Worm (Caenorhabditis elegans) whole organism, L2 larva: ENCODE measurements around the gene clc-32.
A peak's percentile ranks its signal among the peaks of the same experiment; 100 is the strongest.

Experiments
- F13H6.1 ChIP-seq: sonication (generic microtip); optimal IDR thresholded peaks from 2 replicates; lab custom pipeline; 2016; ENCODE audit warnings: missing genetic modification characterization, missing compliant biosample characterization
- R02D3.7 ChIP-seq: fragments of 150-350 bp; optimal IDR thresholded peaks from 2 replicates; lab custom pipeline; 2014; ENCODE audit warnings: missing biosample characterization, missing genetic modification characterization
- Y55F3AM.14 ChIP-seq: fragments of 200-800 bp; sonication (Bioruptor generic); optimal IDR thresholded peaks from 2 replicates; lab custom pipeline; 2018; ENCODE audit warnings: mild to moderate bottlenecking, missing genetic modification characterization, missing compliant biosample characterization
- blmp-1 ChIP-seq: sonication (generic microtip); optimal IDR thresholded peaks from 2 replicates; lab custom pipeline; 2017; ENCODE audit warnings: missing genetic modification characterization, mild to moderate bottlenecking, missing compliant biosample characterization, antibody characterized with exemption, moderate library complexity; ENCODE audit not compliant: insufficient read depth
- ceh-82 ChIP-seq: fragments of 150-350 bp; optimal IDR thresholded peaks from 2 replicates; lab custom pipeline; 2014; ENCODE audit warnings: missing biosample characterization, missing genetic modification characterization
- crh-2 ChIP-seq: sonication (generic microtip); optimal IDR thresholded peaks from 2 replicates; lab custom pipeline; 2017; ENCODE audit warnings: missing biosample characterization, missing genetic modification characterization
- dmd-4 ChIP-seq: sonication (generic microtip); optimal IDR thresholded peaks from 2 replicates; lab custom pipeline; 2017; ENCODE audit warnings: missing biosample characterization, missing genetic modification characterization
- egl-27 ChIP-seq: sonication (generic microtip); optimal IDR thresholded peaks from 3 replicates; lab custom pipeline; 2017; ENCODE audit warnings: missing biosample characterization, missing genetic modification reagents, missing genetic modification characterization
- elt-1 ChIP-seq: fragments of 150-350 bp; optimal IDR thresholded peaks from 2 replicates; lab custom pipeline; 2014; ENCODE audit warnings: missing biosample characterization, missing genetic modification characterization
- fos-1 ChIP-seq: fragments of 150-350 bp; optimal IDR thresholded peaks from 2 replicates; lab custom pipeline; 2014; ENCODE audit warnings: missing biosample characterization, missing genetic modification characterization
- gmeb-1 ChIP-seq: fragments of 150-350 bp; optimal IDR thresholded peaks from 2 replicates; lab custom pipeline; 2014; ENCODE audit warnings: missing biosample characterization, missing genetic modification characterization
- lin-11 ChIP-seq: fragments of 150-350 bp; sonication (generic microtip); optimal IDR thresholded peaks from 2 replicates; lab custom pipeline; 2014; ENCODE audit warnings: missing biosample characterization, missing genetic modification characterization, inconsistent platforms, mixed read lengths
- lin-39 ChIP-seq: fragments of 150-350 bp; optimal IDR thresholded peaks from 2 replicates; lab custom pipeline; 2014; ENCODE audit warnings: missing biosample characterization, missing genetic modification reagents, missing genetic modification characterization
- lsy-2 ChIP-seq, 2 experiments: fragments of 150-350 bp in 1 of 2; sonication (generic microtip) in 1 of 2; optimal IDR thresholded peaks; 2 replicates each; lab custom pipeline; 2014 to 2017; ENCODE audit warnings: missing biosample characterization in 2 of 2, missing genetic modification characterization in 2 of 2
- mab-5 ChIP-seq: fragments of 150-350 bp; optimal IDR thresholded peaks from 2 replicates; lab custom pipeline; 2014; ENCODE audit warnings: missing biosample characterization, missing genetic modification characterization
- mbf-1 ChIP-seq: sonication (generic microtip); optimal IDR thresholded peaks from 2 replicates; lab custom pipeline; 2017; ENCODE audit warnings: missing biosample characterization, missing genetic modification characterization
- mdl-1 ChIP-seq, 2 experiments: fragments of 150-350 bp in 1 of 2; sonication (generic microtip) in 1 of 2; optimal IDR thresholded peaks; 2 replicates each; lab custom pipeline; 2017; ENCODE audit warnings: missing biosample characterization in 2 of 2, missing genetic modification characterization in 2 of 2
- nhr-10 ChIP-seq: sonication (generic microtip); optimal IDR thresholded peaks from 2 replicates; lab custom pipeline; 2017; ENCODE audit warnings: missing biosample characterization, missing genetic modification characterization
- nhr-129 ChIP-seq: fragments of 150-350 bp; optimal IDR thresholded peaks from 2 replicates; lab custom pipeline; 2014; ENCODE audit warnings: missing biosample characterization, missing genetic modification characterization
- nhr-21 ChIP-seq: fragments of 150-350 bp; optimal IDR thresholded peaks from 2 replicates; lab custom pipeline; 2014; ENCODE audit warnings: missing biosample characterization, missing genetic modification characterization
- nhr-23 ChIP-seq: fragments of 150-350 bp; optimal IDR thresholded peaks from 2 replicates; lab custom pipeline; 2014; ENCODE audit warnings: missing biosample characterization, missing genetic modification reagents, missing genetic modification characterization
- nhr-237 ChIP-seq: fragments of 150-350 bp; optimal IDR thresholded peaks from 2 replicates; lab custom pipeline; 2014; ENCODE audit warnings: missing biosample characterization, missing genetic modification characterization
- nhr-25 ChIP-seq: fragments of 150-350 bp; sonication (generic microtip); optimal IDR thresholded peaks from 3 replicates; lab custom pipeline; 2014; ENCODE audit warnings: missing biosample characterization, missing genetic modification characterization
- nhr-77 ChIP-seq: fragments of 150-350 bp; optimal IDR thresholded peaks from 2 replicates; lab custom pipeline; 2014; ENCODE audit warnings: missing biosample characterization, missing genetic modification characterization
- peb-1 ChIP-seq: fragments of 150-350 bp; optimal IDR thresholded peaks from 2 replicates; lab custom pipeline; 2014; ENCODE audit warnings: missing biosample characterization, missing genetic modification characterization
- sem-4 ChIP-seq: fragments of 150-350 bp; optimal IDR thresholded peaks from 2 replicates; lab custom pipeline; 2014; ENCODE audit warnings: missing biosample characterization, missing genetic modification reagents, missing genetic modification characterization
- skn-1 ChIP-seq: sonication (generic microtip); optimal IDR thresholded peaks from 2 replicates; lab custom pipeline; 2017; ENCODE audit warnings: missing biosample characterization, missing genetic modification characterization
- sma-3 ChIP-seq: sonication (generic microtip); optimal IDR thresholded peaks from 2 replicates; lab custom pipeline; 2016; ENCODE audit warnings: missing genetic modification reagents, missing genetic modification characterization, missing compliant biosample characterization
- sma-9 ChIP-seq, 2 experiments: fragments of 150-350 bp in 1 of 2; sonication (generic microtip) in 1 of 2; optimal IDR thresholded peaks; 2 replicates each; lab custom pipeline; 2014 to 2016; ENCODE audit warnings: missing genetic modification characterization in 2 of 2, mild to moderate bottlenecking in 1 of 2, missing biosample characterization in 1 of 2, missing compliant biosample characterization in 1 of 2, missing genetic modification reagents in 1 of 2, moderate library complexity in 1 of 2
- snpc-4 ChIP-seq: fragments of 150-350 bp; optimal IDR thresholded peaks from 2 replicates; lab custom pipeline; 2014; ENCODE audit warnings: missing biosample characterization, missing genetic modification characterization
- unc-39 ChIP-seq: fragments of 150-350 bp; optimal IDR thresholded peaks from 2 replicates; lab custom pipeline; 2014; ENCODE audit warnings: missing biosample characterization, missing genetic modification characterization
- unc-55 ChIP-seq: fragments of 150-350 bp; sonication (generic microtip); optimal IDR thresholded peaks from 3 replicates; lab custom pipeline; 2014; ENCODE audit warnings: missing biosample characterization, missing genetic modification reagents, missing genetic modification characterization
- unc-62 ChIP-seq: fragments of 150-350 bp; optimal IDR thresholded peaks from 2 replicates; lab custom pipeline; 2014; ENCODE audit warnings: missing biosample characterization, missing genetic modification reagents, missing genetic modification characterization
- zag-1 ChIP-seq: fragments of 150-350 bp; optimal IDR thresholded peaks from 2 replicates; lab custom pipeline; 2014; ENCODE audit warnings: missing biosample characterization, missing genetic modification characterization
- ztf-1 ChIP-seq: fragments of 200-800 bp; sonication (Bioruptor generic); conservative IDR thresholded peaks from 2 replicates; pipeline ENCODE4 v1.3.6; 2022; ENCODE audit warnings: missing genetic modification characterization, missing compliant biosample characterization
- ztf-4 ChIP-seq: fragments of 150-350 bp; optimal IDR thresholded peaks from 2 replicates; lab custom pipeline; 2014; ENCODE audit warnings: missing biosample characterization, missing genetic modification characterization

The clc-32 gene

DNA sequence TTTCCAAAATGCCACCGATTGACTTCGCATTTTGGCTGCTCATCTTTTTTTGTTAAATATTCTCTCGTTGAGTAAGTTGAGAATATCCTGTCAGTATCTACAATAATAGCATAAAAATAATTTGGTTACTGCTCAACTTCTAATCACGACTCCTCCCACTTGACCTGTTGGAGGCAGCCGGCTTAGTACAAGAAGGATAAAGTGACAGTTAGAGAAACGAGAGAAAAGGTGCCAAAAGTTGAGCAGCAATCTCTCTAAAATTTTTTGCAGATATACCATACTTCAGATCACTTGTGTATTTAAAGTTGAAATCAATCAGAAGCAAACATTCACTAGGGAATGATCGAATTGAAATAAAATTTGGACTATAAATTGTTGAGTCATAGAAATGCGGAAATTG lies 16.2 kb downstream of the clc-32 start, which contains the start of gene nhr-111:
nhr-111 (minus strand) TSS at position 101 of the 400 bp plus-strand sequence.
- TF ChIP-seq unc-62 (no peak), fos-1 (tag; lab: Kevin White, UChicago) (no peak), unc-39 (tag; lab: Kevin White, UChicago) (no peak), skn-1 (tag; lab: Kevin White, UChicago) (no peak), unc-55 (GFP tag; lab: Kevin White, UChicago) (no peak), lin-11 (no peak), ztf-4 (tag; lab: Kevin White, UChicago) (no peak), elt-1 (tag; lab: Kevin White, UChicago) (no peak), mdl-1 (tag; optimal IDR thresholded peaks at IDR 0.05; lab: Kevin White, UChicago) (no peak), dmd-4 (tag; lab: Kevin White, UChicago) (no peak), lin-39 (tag; lab: Kevin White, UChicago) (no peak), blmp-1 (no peak), nhr-25 (no peak), ztf-1 (GFP tag; lab: Robert Waterston, UW) (no peak), ceh-82 (tag; lab: Kevin White, UChicago) (no peak)
- TF ChIP-seq, all 48 proteins: peak for 0

DNA sequence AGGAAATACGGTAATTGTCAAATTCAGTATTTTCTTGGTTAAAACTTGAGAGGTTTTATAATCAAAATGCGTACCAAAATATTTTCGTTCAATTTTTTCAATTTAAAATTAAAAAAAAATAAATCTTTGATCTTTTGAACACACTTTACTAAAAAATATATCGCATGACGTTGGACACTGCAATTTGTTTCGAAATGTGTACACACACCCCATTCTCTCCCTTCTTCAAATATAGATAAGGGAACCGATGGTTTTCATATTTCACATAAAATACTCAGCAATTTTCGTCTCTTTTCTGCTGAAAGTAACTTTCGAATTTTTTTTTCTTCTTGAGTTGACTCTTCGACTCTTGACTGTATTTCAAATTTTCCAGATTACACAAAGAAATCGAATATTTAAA lies 19.5 kb downstream of the clc-32 start:
- TF ChIP-seq sma-3 (GFP tag; lab: Kevin White, UChicago) (no peak), Y55F3AM.14 (GFP tag; lab: Kevin White, UChicago) (no peak), fos-1 (tag; lab: Kevin White, UChicago) (peak; percentile 24)

DNA sequence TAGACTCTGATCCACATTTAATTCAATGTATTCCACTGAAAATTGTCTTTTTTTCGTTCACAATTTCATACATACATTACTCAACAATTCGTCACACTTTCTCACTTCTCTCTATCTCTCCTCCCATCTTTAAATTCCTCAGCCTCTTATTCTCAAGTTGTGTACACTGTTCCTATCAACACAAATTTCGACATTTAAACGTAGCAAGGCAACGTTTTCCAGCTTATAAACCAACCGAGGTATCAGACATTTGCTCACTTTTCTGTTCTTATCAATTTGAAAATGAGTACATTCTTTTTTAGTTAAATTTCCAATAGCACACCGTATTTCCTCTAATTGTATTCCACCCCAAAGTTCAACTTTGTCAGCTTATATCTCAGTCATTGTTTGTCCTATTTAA lies 20.0 kb downstream of the clc-32 start, which contains the start of gene skr-3:
skr-3 (plus strand) TSS at position 163 of the 400 bp plus-strand sequence.
- peak; percentile 71 for TF ChIP-seq fos-1 (tag; lab: Kevin White, UChicago)
- no peak for TF ChIP-seq unc-55 (GFP tag; lab: Kevin White, UChicago)
- no peak for TF ChIP-seq peb-1 (tag; lab: Kevin White, UChicago)
- TF ChIP-seq mab-5 = no peak
- TF ChIP-seq sma-3 (GFP tag; lab: Kevin White, UChicago) = no peak
- TF ChIP-seq nhr-129 = no peak
- no peak for TF ChIP-seq Y55F3AM.14 (GFP tag; lab: Kevin White, UChicago)
- TF ChIP-seq mbf-1 (tag; lab: Kevin White, UChicago) = no peak
- TF ChIP-seq sma-9 (GFP tag; optimal IDR thresholded peaks at IDR 0.05; lab: Kevin White, UChicago) = peak; percentile 38
- TF ChIP-seq sma-9 (tag; optimal IDR thresholded peaks at IDR 0.05; lab: Kevin White, UChicago) = no peak
- no peak for TF ChIP-seq blmp-1

DNA sequence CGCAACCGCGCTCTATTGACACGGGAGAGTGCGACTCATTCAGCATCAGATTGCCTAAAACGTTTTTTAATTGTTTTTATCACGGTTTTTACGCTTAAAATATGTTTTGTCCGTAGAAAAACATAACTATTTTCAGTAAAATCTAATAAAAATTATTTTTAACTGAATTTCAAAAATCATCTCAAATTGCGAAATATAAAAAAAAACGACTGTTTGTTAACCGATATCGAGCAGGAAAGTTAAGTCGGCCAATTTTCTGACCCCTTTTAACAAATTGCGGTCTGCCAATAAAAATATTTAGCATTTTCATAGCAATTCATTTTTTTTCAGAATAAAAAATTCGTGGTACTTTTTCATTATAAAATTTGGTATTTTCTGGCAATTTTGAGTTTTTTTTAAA lies 20.5 kb downstream of the clc-32 start:
- TF ChIP-seq nhr-129 (no peak), sma-9 (GFP tag; optimal IDR thresholded peaks at IDR 0.05; lab: Kevin White, UChicago) (no peak), sma-9 (tag; optimal IDR thresholded peaks at IDR 0.05; lab: Kevin White, UChicago) (no peak), ceh-82 (tag; lab: Kevin White, UChicago) (no peak), nhr-237 (no peak), snpc-4 (tag; lab: Kevin White, UChicago) (no peak), sem-4 (tag; lab: Kevin White, UChicago) (no peak), ztf-1 (GFP tag; lab: Robert Waterston, UW) (no peak), zag-1 (no peak), sma-3 (GFP tag; lab: Kevin White, UChicago) (no peak), nhr-77 (tag; lab: Kevin White, UChicago) (no peak), lsy-2 (tag; optimal IDR thresholded peaks at IDR 0.05; lab: Kevin White, UChicago) (no peak), F13H6.1 (tag; lab: Kevin White, UChicago) (no peak), crh-2 (tag; lab: Kevin White, UChicago) (no peak), fos-1 (tag; lab: Kevin White, UChicago) (no peak), nhr-21 (tag; lab: Kevin White, UChicago) (no peak), gmeb-1 (tag; lab: Kevin White, UChicago) (no peak)

DNA sequence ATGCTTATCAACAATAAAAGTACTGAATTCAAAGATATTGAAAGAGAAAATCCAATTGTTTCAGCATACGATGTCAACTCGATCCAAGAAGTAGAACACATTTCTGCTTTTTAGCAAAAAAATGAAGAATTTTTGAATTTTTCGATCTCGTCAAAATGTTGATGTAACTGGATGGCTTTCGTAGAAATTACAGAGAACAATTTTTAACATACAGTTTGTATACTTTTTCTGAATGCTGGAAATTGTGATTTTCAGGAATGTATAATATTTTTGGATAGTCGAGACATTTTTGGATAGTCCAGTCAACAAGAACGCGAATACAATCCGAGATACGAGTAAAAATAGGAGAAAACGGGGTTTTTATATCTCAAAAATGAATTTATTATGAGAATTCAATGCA lies 22.4 kb downstream of the clc-32 start, which contains the start of gene str-103:
str-103 (minus strand) TSS at position 101 of the 400 bp plus-strand sequence.
- TF ChIP-seq sma-3 (GFP tag; lab: Kevin White, UChicago) (no peak), unc-39 (tag; lab: Kevin White, UChicago) (no peak), mab-5 (no peak), nhr-10 (tag; lab: Kevin White, UChicago) (no peak), sem-4 (tag; lab: Kevin White, UChicago) (no peak), skn-1 (tag; lab: Kevin White, UChicago) (no peak), fos-1 (tag; lab: Kevin White, UChicago) (no peak), gmeb-1 (tag; lab: Kevin White, UChicago) (no peak), unc-62 (no peak), mbf-1 (tag; lab: Kevin White, UChicago) (no peak), blmp-1 (no peak), R02D3.7 (tag; lab: Kevin White, UChicago) (no peak), sma-9 (GFP tag; optimal IDR thresholded peaks at IDR 0.05; lab: Kevin White, UChicago) (no peak), sma-9 (tag; optimal IDR thresholded peaks at IDR 0.05; lab: Kevin White, UChicago) (no peak), nhr-21 (tag; lab: Kevin White, UChicago) (no peak), nhr-25 (no peak), elt-1 (tag; lab: Kevin White, UChicago) (no peak), nhr-23 (no peak), lsy-2 (tag; optimal IDR thresholded peaks at IDR 0.05; lab: Kevin White, UChicago) (no peak), egl-27 (tag; lab: Kevin White, UChicago) (no peak), dmd-4 (tag; lab: Kevin White, UChicago) (no peak)
